Worm (Caenorhabditis elegans): ENCODE results near the gene ets-5.

ce11 chrX:5105703-5106102, 21.4 kb upstream of the ets-5 start:
- TF ChIP-seq med-1 (GFP tag; optimal IDR thresholded peaks at IDR 0.05; ENCODE audit: insufficient read depth) (no peak), tab-1 (GFP tag; IDR thresholded peaks at IDR 0.05) (no peak), klf-2 (GFP tag; conservative IDR thresholded peaks at IDR 0.05) (no peak), cog-1 (tag; optimal IDR thresholded peaks at IDR 0.05) (no peak)

Data from whole organism, midembryonic.